Worm (Caenorhabditis elegans) whole organism, L4 larva: Measurements from ENCODE around the gene eco-1.

Experiments
- skn-1 ChIP-seq: fragments of 150-350 bp; optimal IDR thresholded peaks from 2 replicates; lab custom pipeline; 2014; ENCODE audit warnings: missing biosample characterization, missing genetic modification characterization
- snpc-4 ChIP-seq: fragments of 150-350 bp; optimal IDR thresholded peaks from 2 replicates; lab custom pipeline; 2014; ENCODE audit warnings: missing biosample characterization, missing genetic modification characterization

- no peak for TF ChIP-seq snpc-4
- no peak for TF ChIP-seq skn-1 (tag; lab: Kevin White, UChicago)
Observed at ce11 chrIII:7378522-7378921, 19.6 kb upstream of the eco-1 start.
